Fruit fly (Drosophila melanogaster): Measurements from ENCODE around the gene vn.

The vn gene

dm6 chr3L:5835887-5836646, 9.4 kb downstream of the vn start:
- TF ChIP-seq h (optimal IDR thresholded peaks at IDR 0.05) (no peak), insv (optimal IDR thresholded peaks at IDR 0.05) (no peak), Myc (optimal IDR thresholded peaks at IDR 0.05) (no peak), psq (optimal IDR thresholded peaks at IDR 0.05) (no peak), Sin3A (optimal IDR thresholded peaks at IDR 0.05) (no peak), ttk (optimal IDR thresholded peaks at IDR 0.05) (no peak)

DNA sequence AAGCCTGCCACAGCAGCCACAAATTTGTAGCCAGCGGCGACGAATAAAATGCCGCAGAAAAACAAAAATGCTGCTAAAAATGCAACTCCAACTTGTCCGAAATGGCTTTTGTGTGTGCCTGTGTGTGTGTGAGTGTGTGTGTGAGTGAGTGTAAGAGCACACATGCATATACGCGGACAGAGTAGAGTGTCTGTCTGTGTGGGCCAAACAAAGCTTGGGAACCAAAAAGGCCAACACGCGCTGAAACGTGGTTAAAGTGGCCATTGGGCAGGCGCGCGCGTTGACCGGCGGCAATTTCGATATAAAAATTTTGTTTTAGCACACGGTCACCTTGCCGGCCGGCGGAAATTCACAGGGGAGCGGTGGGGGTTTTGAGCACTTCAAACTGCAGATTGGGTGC, 10.0 kb downstream of the vn start:
- no peak for TF ChIP-seq h (optimal IDR thresholded peaks at IDR 0.05)
- TF ChIP-seq Myc (optimal IDR thresholded peaks at IDR 0.05): no peak
- TF ChIP-seq insv (optimal IDR thresholded peaks at IDR 0.05): no peak
- TF ChIP-seq ttk (optimal IDR thresholded peaks at IDR 0.05): no peak
- no peak for TF ChIP-seq psq (optimal IDR thresholded peaks at IDR 0.05)
- TF ChIP-seq Sin3A (optimal IDR thresholded peaks at IDR 0.05): no peak

- TF ChIP-seq h (optimal IDR thresholded peaks at IDR 0.05) (no peak), Sin3A (optimal IDR thresholded peaks at IDR 0.05) (no peak), psq (optimal IDR thresholded peaks at IDR 0.05) (no peak), insv (optimal IDR thresholded peaks at IDR 0.05) (no peak)
Measured at dm6 chr3L:5834798-5835197, 10.7 kb downstream of the vn start.

- no peak for TF ChIP-seq h (optimal IDR thresholded peaks at IDR 0.05)
- TF ChIP-seq Myc (optimal IDR thresholded peaks at IDR 0.05): no peak
- TF ChIP-seq ttk (optimal IDR thresholded peaks at IDR 0.05): no peak
- TF ChIP-seq insv (optimal IDR thresholded peaks at IDR 0.05): no peak
- no peak for TF ChIP-seq Sin3A (optimal IDR thresholded peaks at IDR 0.05)
- TF ChIP-seq psq (optimal IDR thresholded peaks at IDR 0.05): no peak
Measured at dm6 chr3L:5834245-5834644, 11.2 kb downstream of the vn start.

dm6 chr3L:5833761-5834160, 11.7 kb downstream of the vn start:
- no peak for TF ChIP-seq h (optimal IDR thresholded peaks at IDR 0.05)
- no peak for TF ChIP-seq ttk (optimal IDR thresholded peaks at IDR 0.05)
- no peak for TF ChIP-seq psq (optimal IDR thresholded peaks at IDR 0.05)
- TF ChIP-seq insv (optimal IDR thresholded peaks at IDR 0.05): no peak
- TF ChIP-seq Myc (optimal IDR thresholded peaks at IDR 0.05): no peak

dm6 chr3L:5831890-5832289, 13.6 kb downstream of the vn start:
- TF ChIP-seq insv (optimal IDR thresholded peaks at IDR 0.05) (no peak), h (optimal IDR thresholded peaks at IDR 0.05) (no peak), Sin3A (optimal IDR thresholded peaks at IDR 0.05) (no peak), Myc (optimal IDR thresholded peaks at IDR 0.05) (no peak), psq (optimal IDR thresholded peaks at IDR 0.05) (no peak), ttk (optimal IDR thresholded peaks at IDR 0.05) (no peak)

DNA sequence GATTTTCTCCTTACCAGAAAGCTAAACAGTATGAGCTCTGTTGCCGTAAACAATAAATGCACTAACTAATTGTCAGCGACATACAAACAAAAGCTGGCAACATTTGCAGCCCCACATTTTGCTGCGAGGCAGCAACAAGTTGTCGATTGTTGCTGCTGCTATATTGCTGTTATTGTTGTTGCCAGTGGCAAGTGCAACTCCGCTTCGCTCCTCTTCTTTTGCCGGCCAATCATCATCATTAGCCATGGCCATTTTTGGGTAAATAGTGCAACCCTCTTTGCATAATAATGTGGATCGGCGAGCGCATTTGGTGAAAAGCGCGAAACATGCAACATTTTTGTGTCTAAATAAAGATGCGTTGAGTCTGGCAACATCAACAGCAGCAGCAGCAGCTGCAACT, 14.8 kb downstream of the vn start:
- TF ChIP-seq Myc (optimal IDR thresholded peaks at IDR 0.05) (no peak), h (optimal IDR thresholded peaks at IDR 0.05) (no peak), ttk (optimal IDR thresholded peaks at IDR 0.05) (no peak), Sin3A (optimal IDR thresholded peaks at IDR 0.05) (no peak), psq (optimal IDR thresholded peaks at IDR 0.05) (no peak), insv (optimal IDR thresholded peaks at IDR 0.05) (no peak)

DNA sequence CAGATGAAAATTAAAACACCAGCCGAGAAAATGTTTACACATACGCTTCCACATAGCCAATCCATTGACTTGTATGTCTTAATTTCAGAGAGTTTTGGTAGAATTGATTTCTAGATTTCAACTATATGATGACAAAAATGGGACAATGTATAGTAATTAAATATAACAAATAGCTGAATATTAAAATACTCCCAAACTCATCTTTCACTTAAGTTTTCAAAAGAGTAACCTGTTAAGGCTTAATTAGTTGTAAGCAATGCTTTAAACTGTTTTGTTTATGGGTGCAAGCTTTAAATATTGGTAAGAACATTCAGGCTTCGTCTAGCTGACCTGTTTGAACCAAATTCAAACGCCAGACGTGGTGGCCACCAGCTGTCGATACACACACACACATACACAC, 16.8 kb downstream of the vn start:
- TF ChIP-seq h (optimal IDR thresholded peaks at IDR 0.05): no peak
- no peak for TF ChIP-seq Myc (optimal IDR thresholded peaks at IDR 0.05)

DNA sequence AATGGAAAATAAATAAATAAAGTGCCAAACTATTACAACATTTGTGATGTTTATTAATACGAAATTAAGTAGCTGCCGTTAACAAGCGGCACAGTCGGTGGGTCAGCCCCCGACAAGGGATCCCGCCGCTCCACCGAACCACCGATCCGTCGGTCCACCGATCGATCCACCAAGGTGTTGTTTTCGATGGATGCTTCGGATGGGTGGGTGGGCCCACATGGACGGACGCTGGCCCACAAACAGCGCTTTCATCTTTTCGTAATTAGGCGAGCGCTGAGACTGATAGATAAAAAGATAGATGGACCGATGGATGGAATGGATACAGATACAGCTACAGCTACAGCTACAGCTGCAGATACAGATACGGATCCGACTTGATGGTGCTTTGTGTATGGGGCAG, 17.2 kb downstream of the vn start:
- no peak for TF ChIP-seq Sin3A (optimal IDR thresholded peaks at IDR 0.05)
- no peak for TF ChIP-seq insv (optimal IDR thresholded peaks at IDR 0.05)
- TF ChIP-seq Myc (optimal IDR thresholded peaks at IDR 0.05): no peak
- no peak for TF ChIP-seq psq (optimal IDR thresholded peaks at IDR 0.05)
- TF ChIP-seq ttk (optimal IDR thresholded peaks at IDR 0.05): no peak
- TF ChIP-seq h (optimal IDR thresholded peaks at IDR 0.05): no peak

- TF ChIP-seq Sin3A (optimal IDR thresholded peaks at IDR 0.05) (no peak), h (optimal IDR thresholded peaks at IDR 0.05) (no peak)
Measured at dm6 chr3L:5825483-5825882, 20.0 kb downstream of the vn start.

- TF ChIP-seq ttk (optimal IDR thresholded peaks at IDR 0.05) (no peak), h (optimal IDR thresholded peaks at IDR 0.05) (no peak), Myc (optimal IDR thresholded peaks at IDR 0.05) (no peak), Sin3A (optimal IDR thresholded peaks at IDR 0.05) (no peak), insv (optimal IDR thresholded peaks at IDR 0.05) (no peak), psq (optimal IDR thresholded peaks at IDR 0.05) (no peak)
Measured at dm6 chr3L:5823763-5824445, 21.6 kb downstream of the vn start.

- TF ChIP-seq ttk (optimal IDR thresholded peaks at IDR 0.05): no peak
- TF ChIP-seq Sin3A (optimal IDR thresholded peaks at IDR 0.05): no peak
- TF ChIP-seq h (optimal IDR thresholded peaks at IDR 0.05): no peak
- no peak for TF ChIP-seq Myc (optimal IDR thresholded peaks at IDR 0.05)
- no peak for TF ChIP-seq insv (optimal IDR thresholded peaks at IDR 0.05)
- no peak for TF ChIP-seq psq (optimal IDR thresholded peaks at IDR 0.05)
Measured at dm6 chr3L:5821506-5821905, 24.0 kb downstream of the vn start.

DNA sequence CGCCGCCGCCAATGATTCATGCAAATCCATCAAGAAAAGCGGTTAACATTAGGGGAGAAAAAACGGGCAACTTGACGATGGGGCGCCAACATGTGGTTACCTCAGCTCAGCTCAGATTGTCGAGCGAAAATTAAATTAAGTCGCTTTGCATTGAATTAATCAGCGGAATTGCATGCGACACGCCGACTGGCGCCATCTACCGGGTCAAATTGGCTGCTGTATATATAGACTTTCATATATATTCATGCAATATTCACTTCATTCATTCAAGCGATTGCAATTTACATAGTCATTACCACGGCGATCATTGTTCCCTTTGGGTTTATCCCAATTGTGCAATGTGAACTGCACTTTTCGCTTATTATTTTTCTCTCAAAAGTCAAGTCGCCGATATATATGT, 24.7 kb downstream of the vn start:
- no peak for TF ChIP-seq psq (optimal IDR thresholded peaks at IDR 0.05)
- no peak for TF ChIP-seq Myc (optimal IDR thresholded peaks at IDR 0.05)
- no peak for TF ChIP-seq h (optimal IDR thresholded peaks at IDR 0.05)
- TF ChIP-seq ttk (optimal IDR thresholded peaks at IDR 0.05): no peak
- no peak for TF ChIP-seq insv (optimal IDR thresholded peaks at IDR 0.05)
- no peak for TF ChIP-seq Sin3A (optimal IDR thresholded peaks at IDR 0.05)

Measured in Kc167 (cell line).